Worm (Caenorhabditis elegans) whole organism, mixed stage, embryonic: ENCODE results near the gene rict-1.

ENCODE experiments used
- blmp-1 ChIP-seq: fragments of 150-350 bp; optimal IDR thresholded peaks from 2 replicates; lab custom pipeline; 2014; ENCODE audit warnings: missing biosample characterization, missing genetic modification characterization
- elt-3 ChIP-seq: fragments of 150-350 bp; optimal IDR thresholded peaks from 2 replicates; lab custom pipeline; 2014; ENCODE audit warnings: missing biosample characterization, missing genetic modification characterization
- lin-13 ChIP-seq: fragments of 150-350 bp; optimal IDR thresholded peaks from 2 replicates; lab custom pipeline; 2014; ENCODE audit warnings: missing biosample characterization, missing genetic modification characterization
- mls-2 ChIP-seq: sonication (generic microtip); optimal IDR thresholded peaks from 2 replicates; lab custom pipeline; 2016; ENCODE audit warnings: mild to moderate bottlenecking, missing genetic modification characterization, moderate library complexity, missing compliant biosample characterization
- nhr-12 ChIP-seq: fragments of 150-350 bp; optimal IDR thresholded peaks from 2 replicates; lab custom pipeline; 2014; ENCODE audit warnings: missing biosample characterization, missing genetic modification characterization
- nhr-237 ChIP-seq: fragments of 150-350 bp; optimal IDR thresholded peaks from 2 replicates; lab custom pipeline; 2014; ENCODE audit warnings: missing biosample characterization, missing genetic modification characterization
- pha-4 ChIP-seq: fragments of 150-350 bp; optimal IDR thresholded peaks from 2 replicates; lab custom pipeline; 2018; ENCODE audit warnings: missing biosample characterization, missing genetic modification reagents, missing genetic modification characterization
- ztf-11 ChIP-seq: fragments of 150-350 bp; optimal IDR thresholded peaks from 2 replicates; lab custom pipeline; 2014; ENCODE audit warnings: missing biosample characterization, missing genetic modification characterization

DNA sequence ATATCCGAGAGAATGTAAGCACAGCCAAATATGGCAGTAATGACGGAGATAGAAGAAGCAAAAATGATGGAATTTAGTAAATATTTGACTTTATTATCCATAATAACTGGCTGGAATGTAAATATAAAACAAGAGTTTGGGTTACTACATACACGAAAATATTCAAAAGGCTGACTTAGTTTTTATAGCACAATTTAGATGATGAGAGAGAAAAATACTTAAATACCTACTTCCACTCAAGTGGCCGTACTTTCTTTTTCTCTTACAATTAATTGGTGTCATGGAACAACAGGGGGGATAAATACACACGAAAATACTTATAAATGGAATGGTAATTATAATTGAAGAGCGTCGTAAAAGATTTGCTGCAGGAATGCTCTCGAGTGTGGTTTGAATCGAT is 18.4 kb downstream of the rict-1 start, which contains the start of gene col-86:
- no peak for TF ChIP-seq nhr-237 (tag; lab: Kevin White, UChicago)
- no peak for TF ChIP-seq ztf-11 (tag; lab: Kevin White, UChicago)
- no peak for TF ChIP-seq elt-3 (tag; lab: Kevin White, UChicago)
- no peak for TF ChIP-seq pha-4 (tag; lab: Kevin White, UChicago)
- no peak for TF ChIP-seq blmp-1 (tag; lab: Kevin White, UChicago)
- TF ChIP-seq nhr-12 (tag; lab: Kevin White, UChicago): no peak
- no peak for TF ChIP-seq mls-2
- TF ChIP-seq lin-13 (tag; lab: Kevin White, UChicago): no peak
